Worm (Caenorhabditis elegans) whole organism, L3 larva: Measurements from ENCODE around the gene R09H10.3.

Experiments used
- R02D3.7 ChIP-seq: fragments of 150-350 bp; optimal IDR thresholded peaks from 2 replicates; lab custom pipeline; 2014; ENCODE audit warnings: missing biosample characterization, missing genetic modification characterization
- aly-2 ChIP-seq: fragments of 150-350 bp; optimal IDR thresholded peaks from 2 replicates; lab custom pipeline; 2014; ENCODE audit warnings: missing biosample characterization, missing genetic modification characterization
- ama-1 ChIP-seq: fragments of 150-350 bp; optimal IDR thresholded peaks from 2 replicates; lab custom pipeline; 2018
- ceh-16 ChIP-seq: sonication (generic microtip); optimal IDR thresholded peaks from 2 replicates; lab custom pipeline; 2017; ENCODE audit warnings: missing biosample characterization, missing genetic modification characterization
- ceh-82 ChIP-seq: fragments of 150-350 bp; optimal IDR thresholded peaks from 2 replicates; lab custom pipeline; 2014; ENCODE audit warnings: missing biosample characterization, missing genetic modification characterization
- ceh-9 ChIP-seq: sonication (generic microtip); optimal IDR thresholded peaks from 2 replicates; lab custom pipeline; 2018; ENCODE audit warnings: missing biosample characterization, missing genetic modification characterization
- daf-12 ChIP-seq: fragments of 150-350 bp; optimal IDR thresholded peaks from 2 replicates; lab custom pipeline; 2014; ENCODE audit warnings: missing biosample characterization, missing genetic modification reagents, missing genetic modification characterization
- egl-27 ChIP-seq: sonication (generic microtip); optimal IDR thresholded peaks from 4 replicates; lab custom pipeline; 2017; ENCODE audit warnings: missing biosample characterization, missing genetic modification reagents, missing genetic modification characterization
- elt-1 ChIP-seq: fragments of 150-350 bp; optimal IDR thresholded peaks from 2 replicates; lab custom pipeline; 2014; ENCODE audit warnings: missing biosample characterization, missing genetic modification characterization
- elt-2 ChIP-seq: sonication (generic microtip); optimal IDR thresholded peaks from 2 replicates; lab custom pipeline; 2016; ENCODE audit warnings: missing genetic modification reagents, mild to moderate bottlenecking, missing genetic modification characterization, missing compliant biosample characterization
- fkh-10 ChIP-seq: sonication (generic microtip); optimal IDR thresholded peaks from 2 replicates; lab custom pipeline; 2017; ENCODE audit warnings: missing biosample characterization, missing genetic modification reagents, missing genetic modification characterization
- fos-1 ChIP-seq: fragments of 150-350 bp; optimal IDR thresholded peaks from 2 replicates; lab custom pipeline; 2014; ENCODE audit warnings: missing biosample characterization, missing genetic modification characterization
- nfya-1 ChIP-seq: sonication (generic microtip); optimal IDR thresholded peaks from 2 replicates; lab custom pipeline; 2017; ENCODE audit warnings: missing genetic modification characterization, mild to moderate bottlenecking, missing compliant biosample characterization, antibody characterized with exemption, moderate library complexity; ENCODE audit not compliant: insufficient read depth
- nhr-11 ChIP-seq: fragments of 150-350 bp; optimal IDR thresholded peaks from 2 replicates; lab custom pipeline; 2014; ENCODE audit warnings: missing biosample characterization, missing genetic modification characterization
- nhr-12 ChIP-seq: fragments of 150-350 bp; optimal IDR thresholded peaks from 2 replicates; lab custom pipeline; 2014; ENCODE audit warnings: missing biosample characterization, missing genetic modification characterization
- nhr-23 ChIP-seq: fragments of 150-350 bp; optimal IDR thresholded peaks from 2 replicates; lab custom pipeline; 2014; ENCODE audit warnings: missing biosample characterization, missing genetic modification reagents, missing genetic modification characterization
- nhr-237 ChIP-seq: fragments of 150-350 bp; optimal IDR thresholded peaks from 2 replicates; lab custom pipeline; 2014; ENCODE audit warnings: missing biosample characterization, missing genetic modification characterization
- nhr-25 ChIP-seq: sonication (generic microtip); optimal IDR thresholded peaks from 2 replicates; lab custom pipeline; 2017; ENCODE audit warnings: missing biosample characterization, missing genetic modification characterization
- nhr-28 ChIP-seq: fragments of 150-350 bp; optimal IDR thresholded peaks from 2 replicates; lab custom pipeline; 2014; ENCODE audit warnings: missing biosample characterization, missing genetic modification characterization
- nhr-43 ChIP-seq: sonication (generic microtip); optimal IDR thresholded peaks from 2 replicates; lab custom pipeline; 2016; ENCODE audit warnings: mild to moderate bottlenecking, missing genetic modification characterization, missing compliant biosample characterization; ENCODE audit not compliant: poor library complexity, severe bottlenecking
- nhr-76 ChIP-seq: fragments of 150-350 bp; sonication (generic microtip); optimal IDR thresholded peaks from 5 replicates; lab custom pipeline; 2014; ENCODE audit warnings: missing biosample characterization, missing genetic modification characterization
- nhr-77 ChIP-seq: fragments of 150-350 bp; optimal IDR thresholded peaks from 2 replicates; lab custom pipeline; 2014; ENCODE audit warnings: missing biosample characterization, missing genetic modification characterization
- pha-4 ChIP-seq: fragments of 150-350 bp; optimal IDR thresholded peaks from 2 replicates; lab custom pipeline; 2014; ENCODE audit warnings: missing biosample characterization, missing genetic modification reagents, missing genetic modification characterization
- pqm-1 ChIP-seq: fragments of 150-350 bp; optimal IDR thresholded peaks from 2 replicates; lab custom pipeline; 2017; ENCODE audit warnings: missing biosample characterization, missing genetic modification characterization, inconsistent platforms
- sea-2 ChIP-seq: fragments of 150-350 bp; sonication (generic microtip); optimal IDR thresholded peaks from 4 replicates; lab custom pipeline; 2014; ENCODE audit warnings: missing biosample characterization, missing genetic modification reagents, missing genetic modification characterization
- skn-1 ChIP-seq: fragments of 150-350 bp; optimal IDR thresholded peaks from 2 replicates; lab custom pipeline; 2014; ENCODE audit warnings: missing biosample characterization, missing genetic modification characterization
- snpc-4 ChIP-seq: fragments of 150-350 bp; optimal IDR thresholded peaks from 2 replicates; lab custom pipeline; 2014; ENCODE audit warnings: missing biosample characterization, missing genetic modification characterization
- ztf-11 ChIP-seq: fragments of 150-350 bp; optimal IDR thresholded peaks from 2 replicates; lab custom pipeline; 2014; ENCODE audit warnings: missing biosample characterization, missing genetic modification characterization

Gene R09H10.3

DNA sequence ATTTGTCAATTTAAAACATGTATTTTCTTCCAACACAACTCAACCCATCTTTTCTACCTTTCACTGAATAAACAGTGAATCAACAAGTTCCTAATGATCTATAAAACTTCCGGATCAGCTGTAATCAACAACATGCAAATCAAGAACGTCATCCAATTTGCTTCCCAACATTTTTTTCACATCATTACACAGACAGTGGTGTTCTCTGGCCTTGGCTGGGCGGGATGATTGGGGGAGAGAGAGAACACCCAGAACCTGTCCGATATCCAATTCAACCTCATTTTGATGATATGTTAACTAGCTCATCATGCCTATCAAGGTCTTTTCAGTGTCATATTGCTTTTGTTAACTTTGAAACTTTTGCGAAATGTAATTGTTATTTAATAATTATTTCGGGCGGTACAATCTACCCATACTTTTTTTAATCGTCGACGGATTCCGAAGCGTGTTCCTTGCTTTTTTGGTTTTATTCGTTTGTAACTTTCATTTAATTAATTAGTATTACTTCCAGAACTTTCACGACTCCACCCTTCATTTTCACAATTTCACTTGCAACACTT is 8.2 kb downstream of the R09H10.3 start, which contains the start of gene ptr-14:
Gene ptr-14 (plus strand): TSS at position 510 of the 560 bp plus-strand sequence.
- TF ChIP-seq nhr-43 (peak; percentile 53), nhr-11 (no peak), nhr-76 (tag; lab: Kevin White, UChicago) (no peak), nhr-23 (tag; lab: Kevin White, UChicago) (peak; percentile 22), ama-1 (lab: Kevin White, UChicago) (peak; percentile 11), nhr-25 (peak; percentile 66)

DNA sequence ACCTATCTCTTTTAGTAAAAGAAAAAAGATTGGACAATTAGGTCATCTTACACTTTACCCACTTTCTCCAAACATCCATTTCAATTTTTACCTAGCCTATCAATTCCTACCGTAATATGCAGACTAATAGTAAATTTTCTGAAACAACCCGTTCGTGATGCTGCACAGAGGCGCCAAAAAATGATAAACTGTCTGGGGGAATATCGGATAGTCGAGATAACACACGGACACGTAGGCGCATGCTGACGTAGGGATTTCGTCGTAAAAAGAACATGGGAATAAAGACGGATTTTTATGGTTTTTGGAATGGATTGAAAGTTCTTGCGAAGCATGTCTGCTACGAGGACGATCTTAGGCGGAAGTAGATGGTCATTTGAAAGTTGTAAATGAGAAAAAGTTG is 9.5 kb downstream of the R09H10.3 start:
- TF ChIP-seq aly-2 (tag; lab: Kevin White, UChicago) = no peak
- TF ChIP-seq elt-1 = no peak
- no peak for TF ChIP-seq nhr-23 (tag; lab: Kevin White, UChicago)
- no peak for TF ChIP-seq ama-1 (lab: Kevin White, UChicago)

DNA sequence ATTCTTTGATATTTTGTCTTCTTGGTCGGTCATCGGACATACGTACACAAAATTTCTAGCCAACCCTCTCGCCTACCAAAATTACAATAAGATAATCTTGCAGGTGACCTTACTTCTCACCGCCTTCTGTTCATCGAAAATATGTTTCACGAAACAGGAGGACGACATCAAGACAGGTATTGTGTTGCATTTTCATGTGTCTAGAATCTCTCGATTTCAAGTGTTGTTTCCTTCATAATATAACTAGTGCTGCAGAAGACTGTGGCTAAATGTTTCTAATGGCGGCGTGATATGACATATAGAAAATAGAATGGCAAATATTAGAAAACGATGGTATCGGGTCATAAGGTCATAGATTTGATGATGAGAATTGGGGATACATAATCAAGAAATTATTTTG is 10.3 kb downstream of the R09H10.3 start:
- peak; percentile 92 for TF ChIP-seq nhr-25
- TF ChIP-seq fos-1 (tag; lab: Kevin White, UChicago) = no peak
- TF ChIP-seq nhr-43 = peak; percentile 21
- no peak for TF ChIP-seq sea-2
- TF ChIP-seq ama-1 (lab: Kevin White, UChicago) = no peak
- no peak for TF ChIP-seq pha-4 (tag; lab: Kevin White, UChicago)
- peak; percentile 26 for TF ChIP-seq nhr-23 (tag; lab: Kevin White, UChicago)
- TF ChIP-seq, all 47 proteins: peak for 3

DNA sequence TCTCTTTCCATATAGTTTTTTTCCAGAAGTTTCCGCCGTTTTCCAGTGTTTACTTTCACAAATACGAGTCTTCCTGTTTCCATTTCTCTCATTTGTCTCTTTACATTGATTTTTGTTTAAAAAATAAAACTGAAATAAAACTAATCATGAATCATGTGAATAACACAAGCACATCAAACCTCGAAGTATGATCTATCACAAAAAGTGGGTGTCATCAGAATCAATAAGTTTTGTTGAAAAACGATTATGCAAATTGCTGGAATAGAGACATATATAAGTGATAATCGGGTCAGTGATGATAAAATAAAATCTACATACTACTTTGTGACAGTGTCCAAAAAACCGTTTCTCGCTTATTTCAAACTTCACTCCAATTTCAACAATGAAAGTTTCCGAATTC is 14.0 kb downstream of the R09H10.3 start, which contains the start of gene R09H10.7:
Gene R09H10.7 (plus strand): TSS at position 301 of the 400 bp plus-strand sequence.
- TF ChIP-seq ztf-11 (tag; lab: Kevin White, UChicago) = no peak
- no peak for TF ChIP-seq pha-4 (tag; lab: Kevin White, UChicago)
- TF ChIP-seq aly-2 (tag; lab: Kevin White, UChicago) = no peak
- no peak for TF ChIP-seq nhr-28 (tag; lab: Kevin White, UChicago)
- TF ChIP-seq ceh-82 = no peak
- TF ChIP-seq ceh-16 (tag; lab: Kevin White, UChicago) = no peak
- no peak for TF ChIP-seq nfya-1 (tag; lab: Kevin White, UChicago)
- TF ChIP-seq ceh-9 (tag; lab: Kevin White, UChicago) = no peak

DNA sequence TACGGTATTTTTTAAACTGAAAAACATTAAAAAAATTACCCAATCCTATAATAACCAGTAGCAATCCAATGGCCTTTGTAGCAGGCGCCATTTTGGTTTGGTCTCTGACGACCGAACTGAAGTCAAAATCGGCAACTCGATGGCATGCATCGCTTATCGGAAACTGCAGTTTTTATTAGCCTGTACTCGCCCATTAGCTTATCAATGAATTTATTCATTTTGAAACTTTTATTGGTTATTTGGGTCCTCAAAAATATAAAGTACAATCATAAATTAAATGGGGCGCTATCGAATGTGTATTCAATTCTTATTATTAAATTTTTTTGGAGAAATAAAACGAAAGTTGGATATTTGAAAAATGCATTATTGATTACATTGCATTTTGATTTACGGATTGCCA is 21.9 kb downstream of the R09H10.3 start, which contains the start of gene R09H10.5:
Gene R09H10.5 (minus strand): TSS at position 106 of the 400 bp plus-strand sequence.
- TF ChIP-seq elt-2 (peak; percentile 80), ama-1 (lab: Kevin White, UChicago) (no peak), nhr-237 (tag; lab: Kevin White, UChicago) (no peak), nhr-11 (no peak), pqm-1 (tag; lab: Kevin White, UChicago) (peak; percentile 78)
- TF ChIP-seq, all 47 proteins: peak for 2

DNA sequence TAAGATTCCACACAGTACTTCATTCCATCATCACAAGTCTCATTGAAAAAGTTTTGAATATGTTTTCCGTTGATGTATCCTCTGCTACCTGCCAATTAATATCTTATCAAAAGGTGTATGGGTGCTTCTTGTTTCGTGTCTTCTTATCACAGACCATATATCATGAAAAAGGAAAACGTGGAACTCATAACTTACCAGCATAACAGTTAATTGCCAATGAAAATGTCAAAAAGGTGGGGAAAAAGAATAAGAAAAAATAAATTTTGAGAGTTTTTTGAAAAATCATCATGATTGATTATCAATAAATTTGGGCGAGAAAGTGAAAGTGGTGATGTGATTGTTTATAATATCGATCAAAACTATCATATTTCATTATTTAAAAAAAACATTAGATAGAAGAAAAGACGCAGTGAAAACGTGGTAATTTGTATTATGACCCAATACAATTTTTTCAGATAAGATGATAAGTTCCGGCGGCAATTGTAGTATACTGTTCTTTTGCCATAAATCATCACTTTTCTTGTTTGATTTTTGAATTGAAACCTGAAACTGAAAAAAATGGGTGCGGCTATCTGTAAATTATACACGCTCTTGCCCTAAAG is 24.2 kb downstream of the R09H10.3 start, which contains the start of gene F56C4.4:
Gene F56C4.4 (minus strand): TSS at position 315 of the 602 bp plus-strand sequence.
- TF ChIP-seq pqm-1 (tag; lab: Kevin White, UChicago) = peak; percentile 10
- no peak for TF ChIP-seq nhr-28 (tag; lab: Kevin White, UChicago)
- peak; percentile 84 for TF ChIP-seq elt-2

DNA sequence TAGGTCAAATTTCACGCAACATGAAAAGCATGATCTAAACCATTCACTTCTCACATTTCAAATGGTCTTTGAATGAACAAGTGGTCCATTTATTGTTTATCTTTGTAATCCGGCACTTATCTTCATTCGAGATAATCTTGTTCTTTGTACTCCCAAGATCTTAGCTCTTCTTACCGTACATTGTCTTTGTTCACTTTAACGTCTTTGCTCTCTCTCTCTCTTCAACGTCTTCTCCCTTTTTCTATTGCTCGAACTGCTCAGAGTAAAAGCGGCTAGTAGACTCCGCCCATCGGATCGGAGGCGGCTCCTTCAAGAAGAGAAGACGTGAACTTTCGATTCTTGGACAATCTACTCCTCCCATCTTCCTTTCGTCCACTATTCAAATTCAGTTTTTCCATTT is 29.8 kb downstream of the R09H10.3 start, which contains the start of gene F56C4.1:
Gene F56C4.1 (plus strand): TSS at position 301 of the 400 bp plus-strand sequence.
- TF ChIP-seq R02D3.7 (no peak), daf-12 (tag; lab: Kevin White, UChicago) (no peak), egl-27 (no peak), ama-1 (lab: Kevin White, UChicago) (no peak)
- TF ChIP-seq, all 47 proteins: peak for 0

DNA sequence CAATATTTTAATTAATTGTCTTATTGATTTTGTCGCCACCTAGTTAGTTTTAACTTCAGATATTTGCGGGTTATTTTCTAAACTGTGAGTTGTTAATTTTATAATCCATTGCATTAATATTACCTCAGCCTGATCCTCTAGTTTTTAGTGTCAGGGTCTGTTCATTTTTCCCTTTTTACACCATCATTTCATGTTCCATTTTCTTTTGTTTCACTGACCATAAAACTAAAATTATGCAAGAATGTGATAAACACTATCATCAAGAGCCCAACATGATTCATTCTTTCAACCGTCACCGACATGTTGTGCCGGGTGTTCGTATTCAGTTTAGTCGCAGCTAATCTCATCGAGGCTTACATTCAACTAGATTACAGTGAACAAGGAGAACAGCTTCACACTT is 32.1 kb downstream of the R09H10.3 start, which contains the start of gene F56C4.2:
Gene F56C4.2 (plus strand): TSS at position 301 of the 400 bp plus-strand sequence.
- TF ChIP-seq fkh-10 (no peak), egl-27 (no peak), fos-1 (tag; lab: Kevin White, UChicago) (no peak), ceh-82 (no peak), skn-1 (tag; lab: Kevin White, UChicago) (no peak), nhr-12 (no peak), daf-12 (tag; lab: Kevin White, UChicago) (no peak), nfya-1 (tag; lab: Kevin White, UChicago) (no peak), nhr-77 (tag; lab: Kevin White, UChicago) (no peak), snpc-4 (tag; lab: Kevin White, UChicago) (no peak), nhr-11 (no peak), aly-2 (tag; lab: Kevin White, UChicago) (no peak), pha-4 (tag; lab: Kevin White, UChicago) (no peak)
- TF ChIP-seq, all 47 proteins: peak for 0
